Worm (Caenorhabditis elegans) whole organism, L1 larva: ENCODE data around the gene C08F11.3.
"Not testable (repeated sequence)": the region's sequence is repeated elsewhere in the genome, so short reads cannot be mapped to it uniquely, and the experiment has no call there.

ENCODE experiments used
- C04F5.9 ChIP-seq: sonication (generic microtip); optimal IDR thresholded peaks from 2 replicates; lab custom pipeline; 2016; ENCODE audit warnings: missing genetic modification characterization, missing compliant biosample characterization
- C16A3.4 ChIP-seq: fragments of 150-350 bp; optimal IDR thresholded peaks from 2 replicates; lab custom pipeline; 2014; ENCODE audit warnings: missing biosample characterization, missing genetic modification characterization
- aha-1 ChIP-seq: fragments of 150-350 bp; optimal IDR thresholded peaks from 2 replicates; lab custom pipeline; 2014; ENCODE audit warnings: missing biosample characterization, missing genetic modification characterization
- aly-2 ChIP-seq: fragments of 150-350 bp; optimal IDR thresholded peaks from 2 replicates; lab custom pipeline; 2014; ENCODE audit warnings: missing biosample characterization, missing genetic modification characterization
- ama-1 ChIP-seq: fragments of 150-350 bp; optimal IDR thresholded peaks from 2 replicates; lab custom pipeline; 2014
- ceh-63 ChIP-seq: fragments of 200-800 bp; sonication (Bioruptor generic); optimal IDR thresholded peaks from 2 replicates; lab custom pipeline; 2018; ENCODE audit warnings: mild to moderate bottlenecking, missing genetic modification characterization, missing compliant biosample characterization
- ceh-8 ChIP-seq: fragments of 200-800 bp; sonication (Bioruptor generic); optimal IDR thresholded peaks from 2 replicates; lab custom pipeline; 2018; ENCODE audit warnings: mild to moderate bottlenecking, missing genetic modification characterization, moderate library complexity, missing compliant biosample characterization
- ceh-82 ChIP-seq, 3 experiments: fragments of 150-350 bp in 1 of 3; sonication (generic microtip) in 2 of 3; optimal IDR thresholded peaks; 2 replicates each; lab custom pipeline; 2014 to 2017; ENCODE audit warnings: missing biosample characterization in 3 of 3, missing genetic modification characterization in 3 of 3
- dsc-1 ChIP-seq: sonication (generic microtip); optimal IDR thresholded peaks from 2 replicates; lab custom pipeline; 2016; ENCODE audit warnings: mild to moderate bottlenecking, missing genetic modification characterization, missing compliant biosample characterization
- efl-3 ChIP-seq: fragments of 200-800 bp; sonication (Bioruptor generic); optimal IDR thresholded peaks from 2 replicates; lab custom pipeline; 2018; ENCODE audit warnings: mild to moderate bottlenecking, missing genetic modification characterization, missing compliant biosample characterization
- egl-27 ChIP-seq, 2 experiments: fragments of 150-350 bp in 1 of 2; sonication (generic microtip); optimal IDR thresholded peaks; 3 replicates each; lab custom pipeline; 2017 to 2018; ENCODE audit warnings: missing biosample characterization in 2 of 2, missing genetic modification characterization in 2 of 2, missing genetic modification reagents in 2 of 2
- fkh-10 ChIP-seq: sonication (generic microtip); optimal IDR thresholded peaks from 2 replicates; lab custom pipeline; 2017; ENCODE audit warnings: missing biosample characterization, missing genetic modification reagents, missing genetic modification characterization
- hlh-17 ChIP-seq: fragments of 200-800 bp; sonication (Bioruptor generic); optimal IDR thresholded peaks from 2 replicates; lab custom pipeline; 2018; ENCODE audit warnings: missing genetic modification characterization, mild to moderate bottlenecking, missing compliant biosample characterization, moderate library complexity, borderline replicate concordance
- hpl-2 ChIP-seq: fragments of 150-350 bp; optimal IDR thresholded peaks from 2 replicates; lab custom pipeline; 2014; ENCODE audit warnings: missing biosample characterization, missing genetic modification reagents, missing genetic modification characterization
- irx-1 ChIP-seq: sonication (generic microtip); optimal IDR thresholded peaks from 2 replicates; lab custom pipeline; 2016; ENCODE audit warnings: missing genetic modification characterization, missing compliant biosample characterization
- lin-13 ChIP-seq: fragments of 150-350 bp; optimal IDR thresholded peaks from 2 replicates; lab custom pipeline; 2014; ENCODE audit warnings: missing biosample characterization, missing genetic modification reagents, missing genetic modification characterization
- lin-14 ChIP-seq: fragments of 200-800 bp; sonication (Bioruptor generic); optimal IDR thresholded peaks from 2 replicates; lab custom pipeline; 2018; ENCODE audit warnings: mild to moderate bottlenecking, missing genetic modification characterization, moderate library complexity, missing compliant biosample characterization
- lir-3 ChIP-seq: sonication (generic microtip); optimal IDR thresholded peaks from 2 replicates; lab custom pipeline; 2016; ENCODE audit warnings: mild to moderate bottlenecking, missing genetic modification characterization, moderate library complexity, missing compliant biosample characterization; ENCODE audit not compliant: poor library complexity
- lsy-2 ChIP-seq, 2 experiments: fragments of 150-350 bp; optimal IDR thresholded peaks; 2 replicates each; lab custom pipeline; 2014; ENCODE audit warnings: missing biosample characterization in 2 of 2, missing genetic modification characterization in 2 of 2
- mef-2 ChIP-seq: fragments of 150-350 bp; optimal IDR thresholded peaks from 2 replicates; lab custom pipeline; 2014; ENCODE audit warnings: missing biosample characterization, missing genetic modification characterization
- nhr-12 ChIP-seq: sonication (generic microtip); optimal IDR thresholded peaks from 2 replicates; lab custom pipeline; 2017; ENCODE audit warnings: missing biosample characterization, missing genetic modification characterization
- nhr-19 ChIP-seq: fragments of 200-800 bp; sonication (Bioruptor generic); conservative IDR thresholded peaks from 2 replicates; pipeline ENCODE4 v1.3.6; 2022; ENCODE audit warnings: missing genetic modification characterization, missing compliant biosample characterization
- nhr-47 ChIP-seq: sonication (generic microtip); optimal IDR thresholded peaks from 2 replicates; lab custom pipeline; 2016; ENCODE audit warnings: mild to moderate bottlenecking, missing genetic modification characterization, moderate library complexity, missing compliant biosample characterization
- nhr-71 ChIP-seq: sonication (generic microtip); optimal IDR thresholded peaks from 2 replicates; lab custom pipeline; 2016; ENCODE audit warnings: mild to moderate bottlenecking, missing genetic modification characterization, moderate library complexity, missing compliant biosample characterization
- nhr-77 ChIP-seq: fragments of 150-350 bp; optimal IDR thresholded peaks from 2 replicates; lab custom pipeline; 2014; ENCODE audit warnings: missing biosample characterization, missing genetic modification characterization
- nhr-90 ChIP-seq: sonication (generic microtip); optimal IDR thresholded peaks from 2 replicates; lab custom pipeline; 2016; ENCODE audit warnings: mild to moderate bottlenecking, missing genetic modification characterization, missing compliant biosample characterization; ENCODE audit not compliant: poor library complexity
- pag-3 ChIP-seq: sonication (generic microtip); optimal IDR thresholded peaks from 2 replicates; lab custom pipeline; 2017; ENCODE audit warnings: missing genetic modification characterization, mild to moderate bottlenecking, missing compliant biosample characterization, antibody characterized with exemption, borderline replicate concordance; ENCODE audit not compliant: insufficient read depth
- pax-3 ChIP-seq: fragments of 200-800 bp; sonication (Bioruptor generic); optimal IDR thresholded peaks from 2 replicates; lab custom pipeline; 2018; ENCODE audit warnings: mild to moderate bottlenecking, missing genetic modification characterization, moderate library complexity, missing compliant biosample characterization
- skn-1 ChIP-seq: fragments of 150-350 bp; optimal IDR thresholded peaks from 2 replicates; lab custom pipeline; 2014; ENCODE audit warnings: missing biosample characterization, missing genetic modification characterization
- snpc-4 ChIP-seq: fragments of 150-350 bp; optimal IDR thresholded peaks from 2 replicates; lab custom pipeline; 2014; ENCODE audit warnings: missing biosample characterization, missing genetic modification characterization
- snu-23 ChIP-seq: sonication (generic microtip); optimal IDR thresholded peaks from 2 replicates; lab custom pipeline; 2016; ENCODE audit warnings: missing genetic modification characterization, missing compliant biosample characterization
- sptf-1 ChIP-seq: fragments of 150-350 bp; optimal IDR thresholded peaks from 2 replicates; lab custom pipeline; 2014; ENCODE audit warnings: missing biosample characterization, missing genetic modification characterization
- sup-37 ChIP-seq: fragments of 200-800 bp; sonication (Bioruptor generic); optimal IDR thresholded peaks from 2 replicates; lab custom pipeline; 2018; ENCODE audit warnings: mild to moderate bottlenecking, missing genetic modification characterization, missing compliant biosample characterization
- unc-98 ChIP-seq: fragments of 200-800 bp; sonication (Bioruptor generic); IDR thresholded peaks from 2 replicates; pipeline ENCODE4 v1.3.6; 2022; ENCODE audit warnings: missing genetic modification characterization, missing compliant biosample characterization
- xbp-1 ChIP-seq: sonication (generic microtip); optimal IDR thresholded peaks from 2 replicates; lab custom pipeline; 2016; ENCODE audit warnings: missing genetic modification characterization, missing compliant biosample characterization
- ztf-11 ChIP-seq, 2 experiments: sonication (generic microtip); optimal IDR thresholded peaks; 2 replicates each; lab custom pipeline; 2016 to 2017; ENCODE audit warnings: missing genetic modification characterization in 2 of 2, missing biosample characterization in 1 of 2, missing compliant biosample characterization in 1 of 2

C08F11.3 gene

ce11 chrIV:13647558-13647957 is 28.3 kb downstream of the C08F11.3 start, which contains the start of gene ule-4:
Gene ule-4 (minus strand): TSS chrIV:13647658.
- TF ChIP-seq mef-2, result no peak
- no peak for TF ChIP-seq nhr-19
- TF ChIP-seq C04F5.9 (tag; lab: Kevin White, UChicago), result no peak
- no peak for TF ChIP-seq nhr-12 (tag; lab: Kevin White, UChicago)
- TF ChIP-seq lsy-2 (tag; optimal IDR thresholded peaks at IDR 0.05; lab: Kevin White, UChicago), result no peak
- TF ChIP-seq efl-3, result no peak
- no peak for TF ChIP-seq nhr-90
- no peak for TF ChIP-seq hlh-17 (GFP tag; lab: Kevin White, UChicago)
- no peak for TF ChIP-seq lir-3
- no peak for TF ChIP-seq fkh-10 (GFP tag; lab: Kevin White, UChicago)
- TF ChIP-seq hpl-2 (GFP tag; lab: Kevin White, UChicago), result no peak
- no peak for TF ChIP-seq aly-2 (tag; lab: Kevin White, UChicago)
- TF ChIP-seq snu-23, result no peak
- no peak for TF ChIP-seq ztf-11 (tag; optimal IDR thresholded peaks at IDR 0.05; lab: Kevin White, UChicago)
- TF ChIP-seq lin-14 (GFP tag; lab: Kevin White, UChicago), result no peak
- TF ChIP-seq ama-1 (lab: Kevin White, UChicago), result no peak
- TF ChIP-seq ceh-8, result no peak
- TF ChIP-seq, all 84 proteins: peak for 0

ce11 chrIV:13649126-13649525 is 29.8 kb downstream of the C08F11.3 start, which contains the start of gene C08F11.10:
Gene C08F11.10 (minus strand): TSS chrIV:13649226.
- TF ChIP-seq unc-98 (GFP tag; lab: Robert Waterston, UW), result no peak
- TF ChIP-seq egl-27 (tag; optimal IDR thresholded peaks at IDR 0.05; lab: Kevin White, UChicago), result no peak
- TF ChIP-seq nhr-47, result no peak
- no peak for TF ChIP-seq aha-1
- TF ChIP-seq irx-1 (tag; lab: Kevin White, UChicago), result no peak
- no peak for TF ChIP-seq skn-1 (tag; lab: Kevin White, UChicago)
- no peak for TF ChIP-seq sup-37 (GFP tag; lab: Kevin White, UChicago)
- TF ChIP-seq ama-1 (lab: Kevin White, UChicago), result no peak
- no peak for TF ChIP-seq nhr-71
- TF ChIP-seq lin-13 (GFP tag; lab: Kevin White, UChicago), result no peak
- TF ChIP-seq dsc-1 (tag; lab: Kevin White, UChicago), result no peak
- no peak for TF ChIP-seq ztf-11 (tag; optimal IDR thresholded peaks at IDR 0.05; lab: Kevin White, UChicago)
- no peak for TF ChIP-seq lir-3
- no peak for TF ChIP-seq ceh-82 (tag; optimal IDR thresholded peaks at IDR 0.05; lab: Kevin White, UChicago)

- no peak for TF ChIP-seq ceh-63 (GFP tag; lab: Kevin White, UChicago)
- no peak for TF ChIP-seq ceh-8
- TF ChIP-seq pax-3, result no peak
- TF ChIP-seq pag-3 (tag; lab: Kevin White, UChicago), result no peak
- TF ChIP-seq lin-13 (GFP tag; lab: Kevin White, UChicago), result no peak
- no peak for TF ChIP-seq xbp-1 (tag; lab: Kevin White, UChicago)
- TF ChIP-seq aly-2 (tag; lab: Kevin White, UChicago), result no peak
- TF ChIP-seq nhr-77, result no peak
- TF ChIP-seq sptf-1, result no peak
- no peak for TF ChIP-seq unc-98 (GFP tag; lab: Robert Waterston, UW)
These were observed 30.9 kb downstream of the C08F11.3 start, which contains the start of gene C08F11.17 for ce11 chrIV:13650238-13650637. Gene C08F11.17 (minus strand): TSS chrIV:13650338.

- not testable (repeated sequence) for TF ChIP-seq C16A3.4 (tag; lab: Kevin White, UChicago); irx-1 (tag; lab: Kevin White, UChicago); snpc-4
These were observed 32.1 kb downstream of the C08F11.3 start, which contains the start of gene C08F11.12 for ce11 chrIV:13651411-13651810. Gene C08F11.12 (minus strand): TSS chrIV:13651511.
